Worm (Caenorhabditis elegans): ENCODE data around the gene F01F1.2.

The F01F1.2 gene

DNA sequence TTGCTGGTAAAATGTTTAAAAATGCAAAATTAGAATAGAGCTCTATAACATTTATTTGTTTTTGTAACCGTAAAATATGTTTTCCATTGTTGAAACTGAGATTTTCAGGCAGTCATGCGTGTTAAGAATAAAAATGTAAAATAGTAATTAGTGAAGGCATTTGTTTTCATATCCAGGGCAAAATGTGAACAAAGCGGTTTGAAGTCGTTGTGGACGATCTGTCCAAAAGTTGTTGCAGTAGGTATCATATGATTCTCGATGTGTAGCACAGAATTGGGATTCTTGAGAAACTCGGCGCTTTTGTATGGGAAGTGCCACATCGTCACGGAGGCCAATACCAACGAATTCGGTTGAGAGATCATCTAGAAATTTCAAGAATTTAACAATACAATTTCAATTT, 3.9 kb downstream of the F01F1.2 start:
- TF ChIP-seq ama-1 (optimal IDR thresholded peaks at IDR 0.05) (peak; percentile 41), alr-1 (tag; optimal IDR thresholded peaks at IDR 0.05; ENCODE audit: borderline replicate concordance) (no peak)

DNA sequence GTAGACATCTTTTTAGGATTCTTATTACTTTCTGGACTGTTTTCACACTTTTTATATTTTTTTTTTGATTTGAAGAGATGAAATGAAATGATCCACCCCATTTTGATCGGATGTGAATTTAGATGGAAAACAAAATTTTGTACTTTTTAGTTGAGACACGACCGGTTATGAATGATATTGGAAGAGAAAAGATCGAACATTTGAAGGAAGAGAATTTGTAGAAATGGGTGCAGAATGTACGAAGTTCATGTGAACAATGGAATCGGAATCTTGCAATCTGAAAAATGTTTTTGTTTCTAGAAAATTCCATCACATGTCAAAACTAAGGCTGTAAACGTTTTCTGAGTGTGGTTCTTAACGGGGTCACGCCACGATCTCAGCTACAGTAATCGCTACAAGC, 4.5 kb downstream of the F01F1.2 start, which contains the start of gene F01F1.14:
Gene F01F1.14 (minus strand): TSS at position 101 of the 400 bp plus-strand sequence.
- TF ChIP-seq sptf-1 (tag; optimal IDR thresholded peaks at IDR 0.05) (no peak), efl-1 (optimal IDR thresholded peaks at IDR 0.05) (no peak), efl-1 (GFP tag; optimal IDR thresholded peaks at IDR 0.05 in 1 of 2) (no peak), nhr-77 (tag; optimal IDR thresholded peaks at IDR 0.05) (no peak), snpc-4 (tag; optimal IDR thresholded peaks at IDR 0.05) (no peak), nhr-12 (tag; optimal IDR thresholded peaks at IDR 0.05) (no peak), ceh-88 (GFP tag; IDR thresholded peaks at IDR 0.05) (no peak), skn-1 (tag; optimal IDR thresholded peaks at IDR 0.05) (no peak), ceh-63 (GFP tag; optimal IDR thresholded peaks at IDR 0.05) (no peak), elt-2 (tag; optimal IDR thresholded peaks at IDR 0.05) (no peak), unc-130 (tag; optimal IDR thresholded peaks at IDR 0.05) (no peak), lir-3 (tag; optimal IDR thresholded peaks at IDR 0.05; ENCODE audit: poor library complexity) (no peak), nhr-71 (tag; optimal IDR thresholded peaks at IDR 0.05) (no peak), lsy-2 (tag; optimal IDR thresholded peaks at IDR 0.05) (no peak), nhr-20 (tag; optimal IDR thresholded peaks at IDR 0.05) (no peak), ztf-4 (tag; optimal IDR thresholded peaks at IDR 0.05) (no peak), mab-9 (GFP tag; IDR thresholded peaks at IDR 0.05) (no peak)

DNA sequence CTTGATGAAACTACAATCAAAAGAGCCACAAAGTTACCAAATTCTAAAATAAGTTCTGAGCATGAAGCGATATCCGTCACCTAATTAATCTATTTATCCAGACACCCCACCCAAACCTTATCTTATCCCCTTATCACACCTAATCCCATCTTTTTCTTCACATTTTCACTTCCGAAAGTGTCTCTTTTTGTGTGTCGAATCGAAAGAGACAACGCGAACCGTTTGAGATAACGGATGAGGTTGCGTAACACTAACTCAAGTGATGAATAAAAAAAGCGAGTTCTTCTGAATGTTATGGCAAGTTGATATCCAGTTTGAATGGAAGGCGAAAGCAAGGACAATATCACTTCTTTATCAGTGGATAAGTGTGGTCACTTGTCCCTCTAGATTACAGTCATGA, 5.2 kb downstream of the F01F1.2 start:
- TF ChIP-seq C16A3.4 (tag; optimal IDR thresholded peaks at IDR 0.05), result no peak
- peak; percentile 92 for TF ChIP-seq blmp-1 (tag; optimal IDR thresholded peaks at IDR 0.05)

DNA sequence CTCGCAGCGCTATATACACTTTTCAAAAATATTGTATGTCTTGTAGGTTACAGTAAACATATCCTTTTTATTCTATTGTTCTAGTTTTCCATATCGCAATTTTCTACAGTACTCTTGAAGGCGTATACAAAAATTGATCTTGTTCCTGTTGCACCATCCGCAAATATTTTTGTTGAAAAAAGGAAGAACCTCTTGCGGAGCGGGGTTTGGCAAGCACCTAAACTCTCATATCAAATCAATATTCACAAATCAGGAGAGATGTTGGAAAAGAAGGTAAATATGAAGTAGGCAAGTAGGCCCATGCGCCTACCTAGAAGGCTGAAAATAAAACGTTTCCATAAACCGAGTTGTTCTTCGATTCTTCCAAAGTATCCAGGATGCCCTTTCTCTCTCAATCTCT, 5.7 kb downstream of the F01F1.2 start, which contains the start of gene C28H8.5:
Gene C28H8.5 (plus strand): TSS at position 301 of the 400 bp plus-strand sequence.
- TF ChIP-seq nhr-11 (tag; optimal IDR thresholded peaks at IDR 0.05) (no peak), mab-9 (GFP tag; IDR thresholded peaks at IDR 0.05) (no peak), zag-1 (tag; optimal IDR thresholded peaks at IDR 0.05) (no peak), rnt-1 (tag; optimal IDR thresholded peaks at IDR 0.05) (no peak)

DNA sequence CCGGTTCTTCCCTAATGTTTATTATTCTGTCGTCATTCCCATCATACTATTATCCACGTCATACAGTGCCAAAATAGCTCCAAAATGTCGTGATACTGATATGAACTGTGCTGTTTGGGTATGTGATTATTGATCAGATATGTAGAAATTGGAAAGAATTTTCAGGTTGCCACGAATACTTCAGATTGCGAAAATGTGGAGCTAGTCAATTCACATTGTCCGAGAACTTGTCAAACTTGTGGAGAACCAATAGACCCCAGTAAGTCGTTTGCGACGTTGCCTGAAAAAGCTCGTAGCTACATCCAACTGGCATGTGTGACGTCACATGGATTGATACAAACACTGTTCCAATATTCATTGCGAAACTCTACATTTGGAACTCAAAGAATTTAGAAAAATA, 6.1 kb downstream of the F01F1.2 start:
- no peak for TF ChIP-seq tlp-1 (tag; optimal IDR thresholded peaks at IDR 0.05)
- no peak for TF ChIP-seq fos-1 (tag; optimal IDR thresholded peaks at IDR 0.05)
- no peak for TF ChIP-seq nhr-237 (tag; optimal IDR thresholded peaks at IDR 0.05)
- TF ChIP-seq vab-15 (tag; optimal IDR thresholded peaks at IDR 0.05), result no peak
- no peak for TF ChIP-seq ceh-88 (GFP tag; IDR thresholded peaks at IDR 0.05)
- TF ChIP-seq efl-1 (optimal IDR thresholded peaks at IDR 0.05), result no peak
- peak in 1 of 2 experiments; percentile 38 for TF ChIP-seq efl-1 (GFP tag; optimal IDR thresholded peaks at IDR 0.05 in 1 of 2)
- TF ChIP-seq blmp-1 (tag; optimal IDR thresholded peaks at IDR 0.05), result no peak

DNA sequence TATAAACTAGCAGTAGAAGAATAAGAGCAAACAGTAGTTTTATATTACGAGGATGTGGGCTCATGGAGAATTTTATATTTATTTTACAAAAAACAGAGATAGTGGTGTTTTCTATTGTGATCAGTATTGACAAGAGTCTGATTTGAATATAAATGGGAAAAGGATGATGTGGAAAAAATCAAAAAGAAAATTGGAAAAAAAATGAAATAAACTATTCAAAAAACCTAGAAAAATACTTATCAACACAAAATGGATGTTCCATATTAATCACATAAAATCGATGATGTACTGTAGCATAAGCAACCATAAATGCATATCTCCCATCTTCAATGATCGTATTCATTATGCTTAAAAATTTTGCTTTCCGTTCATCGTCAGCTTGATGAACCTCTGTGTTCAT, 8.5 kb downstream of the F01F1.2 start, which contains the start of gene C28H8.7:
Gene C28H8.7 (minus strand): TSS at position 101 of the 400 bp plus-strand sequence.
- no peak for TF ChIP-seq sptf-1 (tag; optimal IDR thresholded peaks at IDR 0.05)
- TF ChIP-seq ztf-11 (tag; optimal IDR thresholded peaks at IDR 0.05), result no peak
- no peak for TF ChIP-seq efl-1 (optimal IDR thresholded peaks at IDR 0.05)
- TF ChIP-seq efl-1 (GFP tag; optimal IDR thresholded peaks at IDR 0.05 in 1 of 2), result no peak
- TF ChIP-seq lir-3 (tag; optimal IDR thresholded peaks at IDR 0.05; ENCODE audit: poor library complexity), result no peak
- no peak for TF ChIP-seq aha-1 (tag; optimal IDR thresholded peaks at IDR 0.05)
- no peak for TF ChIP-seq egl-27 (tag; optimal IDR thresholded peaks at IDR 0.05)
- TF ChIP-seq fos-1 (tag; optimal IDR thresholded peaks at IDR 0.05), result no peak
- TF ChIP-seq nhr-85 (tag), result no peak
- TF ChIP-seq hlh-17 (GFP tag; optimal IDR thresholded peaks at IDR 0.05; ENCODE audit: borderline replicate concordance), result no peak
- TF ChIP-seq nhr-90 (tag; optimal IDR thresholded peaks at IDR 0.05; ENCODE audit: poor library complexity), result no peak
- TF ChIP-seq ceh-88 (GFP tag; IDR thresholded peaks at IDR 0.05), result no peak
- TF ChIP-seq pax-3 (tag; optimal IDR thresholded peaks at IDR 0.05), result no peak
- TF ChIP-seq C34B4.2 (tag; optimal IDR thresholded peaks at IDR 0.05), result no peak
- no peak for TF ChIP-seq nhr-76 (tag; optimal IDR thresholded peaks at IDR 0.05)
